Worm (Caenorhabditis elegans) whole organism, L4 larva: ENCODE measurements around the gene C47E8.3.

Experiments used
- Y48G9A.11 ChIP-seq: fragments of 200-800 bp; sonication (Bioruptor generic); IDR thresholded peaks from 2 replicates; pipeline ENCODE4 v1.3.6; 2022; ENCODE audit warnings: missing genetic modification reagents, missing genetic modification characterization, missing compliant biosample characterization
- ZK546.5 ChIP-seq, 2 experiments: sonication (generic microtip); optimal IDR thresholded peaks; 2 replicates each; lab custom pipeline; 2017; ENCODE audit warnings: missing biosample characterization in 2 of 2, missing genetic modification characterization in 2 of 2
- ama-1 ChIP-seq: fragments of 150-350 bp; optimal IDR thresholded peaks from 2 replicates; lab custom pipeline; 2014; ENCODE audit warnings: inconsistent platforms, mixed read lengths
- ceh-82 ChIP-seq: sonication (generic microtip); optimal IDR thresholded peaks from 2 replicates; lab custom pipeline; 2017; ENCODE audit warnings: missing biosample characterization, missing genetic modification characterization
- ctbp-1 ChIP-seq: fragments of 200-800 bp; sonication (Bioruptor generic); IDR thresholded peaks from 2 replicates; pipeline ENCODE4 v1.3.6; 2022; ENCODE audit warnings: missing genetic modification reagents, missing genetic modification characterization, missing compliant biosample characterization
- egl-43 ChIP-seq: fragments of 200-800 bp; sonication (Bioruptor generic); IDR thresholded peaks from 2 replicates; pipeline ENCODE4 v1.3.6; 2022; ENCODE audit warnings: missing genetic modification reagents, missing genetic modification characterization, missing compliant biosample characterization
- lin-15B ChIP-seq: fragments of 150-350 bp; sonication (generic microtip); optimal IDR thresholded peaks from 3 replicates; lab custom pipeline; 2014; ENCODE audit warnings: missing biosample characterization, missing genetic modification characterization
- lsy-2 ChIP-seq, 2 experiments: fragments of 150-350 bp in 1 of 2; sonication (generic microtip) in 1 of 2; optimal IDR thresholded peaks; 2 replicates each; lab custom pipeline; 2014 to 2017; ENCODE audit warnings: missing biosample characterization in 2 of 2, missing genetic modification characterization in 2 of 2
- mdl-1 ChIP-seq, 2 experiments: fragments of 150-350 bp in 1 of 2; sonication (generic microtip) in 1 of 2; optimal IDR thresholded peaks; 2 replicates each; lab custom pipeline; 2014 to 2017; ENCODE audit warnings: missing biosample characterization in 2 of 2, missing genetic modification characterization in 2 of 2
- nhr-10 ChIP-seq: fragments of 150-350 bp; optimal IDR thresholded peaks from 2 replicates; lab custom pipeline; 2014; ENCODE audit warnings: missing biosample characterization, missing genetic modification characterization
- nhr-76 ChIP-seq: fragments of 150-350 bp; optimal IDR thresholded peaks from 2 replicates; lab custom pipeline; 2014; ENCODE audit warnings: missing biosample characterization, missing genetic modification characterization
- skn-1 ChIP-seq: fragments of 150-350 bp; optimal IDR thresholded peaks from 2 replicates; lab custom pipeline; 2014; ENCODE audit warnings: missing biosample characterization, missing genetic modification characterization
- spr-3 ChIP-seq: fragments of 200-800 bp; sonication (Bioruptor generic); optimal IDR thresholded peaks from 2 replicates; lab custom pipeline; 2018; ENCODE audit warnings: mild to moderate bottlenecking, missing genetic modification characterization, missing compliant biosample characterization

ce11 chrV:14684359-14685312 is 4.5 kb downstream of the C47E8.3 start, which contains the start of gene hsp-90:
- TF ChIP-seq lsy-2 (tag; optimal IDR thresholded peaks at IDR 0.05; lab: Kevin White, UChicago) (no peak), skn-1 (tag; lab: Kevin White, UChicago) (no peak), ctbp-1 (GFP tag; lab: Robert Waterston, UW) (no peak), nhr-10 (tag; lab: Kevin White, UChicago) (no peak), lin-15B (no peak), mdl-1 (tag; optimal IDR thresholded peaks at IDR 0.05; lab: Kevin White, UChicago) (no peak), nhr-76 (no peak), spr-3 (no peak), ama-1 (lab: Kevin White, UChicago) (peak; percentile 54), ceh-82 (tag; lab: Kevin White, UChicago) (no peak), ZK546.5 (tag; optimal IDR thresholded peaks at IDR 0.05; lab: Kevin White, UChicago) (no peak), egl-43 (GFP tag; lab: Robert Waterston, UW) (no peak), Y48G9A.11 (GFP tag; lab: Robert Waterston, UW) (no peak)
